Fruit fly (Drosophila melanogaster): ENCODE results near the gene Indy-2.

- no peak for TF ChIP-seq h (optimal IDR thresholded peaks at IDR 0.05)
- TF ChIP-seq psq (optimal IDR thresholded peaks at IDR 0.05): no peak
- TF ChIP-seq Myc (optimal IDR thresholded peaks at IDR 0.05): no peak
- no peak for TF ChIP-seq insv (optimal IDR thresholded peaks at IDR 0.05)
- no peak for TF ChIP-seq Sin3A (optimal IDR thresholded peaks at IDR 0.05)
- TF ChIP-seq ttk (optimal IDR thresholded peaks at IDR 0.05): no peak
Observed at dm6 chr3R:20031043-20031763, 11.4 kb upstream of the Indy-2 start, which contains the start of gene trem.

Measured in Kc167 (cell line).